ENCODE assay signal across 1 fruit fly cellular context in the genomic region with DNA sequence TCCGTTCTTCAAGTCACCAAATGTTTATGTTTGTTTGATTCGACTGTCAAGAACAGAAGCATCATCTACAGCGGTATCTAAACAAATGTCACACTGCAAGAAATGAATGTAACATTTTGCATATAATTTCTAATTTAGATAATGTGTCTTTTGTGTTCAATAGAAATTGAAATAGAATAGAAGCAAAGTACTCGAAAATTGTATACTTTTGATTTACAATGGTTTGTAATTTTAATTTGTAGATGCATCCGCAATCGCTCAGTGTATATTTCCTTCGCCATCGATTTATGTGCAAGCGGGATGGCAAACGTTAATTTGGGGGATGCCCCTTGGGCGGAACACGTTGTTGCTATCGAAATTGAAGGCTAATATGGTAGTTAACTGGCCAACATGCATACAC.
TF ChIP-seq lines count a peak whose summit lies in the region.

No protein-coding gene starts in this region.

TF ChIP-seq in whole organism, embryonic, 481 proteins besides CTCF, POLR2A, EP300 and RAD21 (continued from another document):
- peak; percentile 68 for TF ChIP-seq CG10959 (GFP tag; IDR thresholded peaks at IDR 0.05; lab: Robert Waterston, UW)
- peak; percentile 74 for TF ChIP-seq CG12769 (tag; optimal IDR thresholded peaks at IDR 0.05; lab: Kevin White, UChicago)
- no peak for TF ChIP-seq hkb (optimal IDR thresholded peaks at IDR 0.05; lab: Kevin White, UChicago)
- peak; percentile 77 for TF ChIP-seq hkb (GFP tag; IDR thresholded peaks at IDR 0.05; lab: Robert Waterston, UW)
- TF ChIP-seq HLH4C (GFP tag; IDR thresholded peaks at IDR 0.05; lab: Robert Waterston, UW; ENCODE audit: partially characterized antibody), result no peak
- 0 out of 2 replicates have a peak, but pooled peaks have one; percentile 34 for TF ChIP-seq CG5953 (GFP tag; IDR thresholded peaks at IDR 0.05; lab: Robert Waterston, UW)
- TF ChIP-seq Dad (GFP tag; optimal IDR thresholded peaks at IDR 0.05; lab: Kevin White, UChicago), result peak; percentile 15
- TF ChIP-seq mld (GFP tag; IDR thresholded peaks at IDR 0.05; lab: Robert Waterston, UW; ENCODE audit: partially characterized antibody), result no peak
- no peak for TF ChIP-seq MTF-1 (GFP tag; optimal IDR thresholded peaks at IDR 0.05; lab: Kevin White, UChicago; ENCODE audit: borderline replicate concordance)
- TF ChIP-seq ac (GFP tag; optimal IDR thresholded peaks at IDR 0.05; lab: Kevin White, UChicago), result no peak
- TF ChIP-seq prd (optimal IDR thresholded peaks at IDR 0.05; lab: Kevin White, UChicago), result no peak
- TF ChIP-seq prd (GFP tag; IDR thresholded peaks at IDR 0.05; lab: Robert Waterston, UW), result peak; percentile 69
- TF ChIP-seq CG6813 (GFP tag; optimal IDR thresholded peaks at IDR 0.05; lab: Kevin White, UChicago), result peak; percentile 54
- TF ChIP-seq HLH3B (GFP tag; IDR thresholded peaks at IDR 0.05; lab: Robert Waterston, UW), result peak; percentile 74
- TF ChIP-seq kni (GFP tag; optimal IDR thresholded peaks at IDR 0.05; lab: Kevin White, UChicago), result no peak
- TF ChIP-seq CG11093 (GFP tag; IDR thresholded peaks at IDR 0.05; lab: Robert Waterston, UW), result peak; percentile 47; the same call in 1 of the 3 replicates
- peak; percentile 68 for TF ChIP-seq CG18262 (tag; optimal IDR thresholded peaks at IDR 0.05; lab: Kevin White, UChicago)
- TF ChIP-seq lov (optimal IDR thresholded peaks at IDR 0.05; lab: Kevin White, UChicago), result no peak
- 0 out of 3 replicates have a peak, but pooled peaks have one; percentile 54 for TF ChIP-seq lov (GFP tag; IDR thresholded peaks at IDR 0.05; lab: Robert Waterston, UW)
- TF ChIP-seq Atf-2 (GFP tag; optimal IDR thresholded peaks at IDR 0.05; lab: Kevin White, UChicago), result peak; percentile 14
- peak; percentile 42 for TF ChIP-seq cwo (GFP tag; optimal IDR thresholded peaks at IDR 0.05; lab: Kevin White, UChicago)
- no peak for TF ChIP-seq Sry-β (GFP tag; optimal IDR thresholded peaks at IDR 0.05; lab: Kevin White, UChicago)
- peak; percentile 37 for TF ChIP-seq sqz (GFP tag; optimal IDR thresholded peaks at IDR 0.05; lab: Kevin White, UChicago)
- TF ChIP-seq insv (GFP tag; optimal IDR thresholded peaks at IDR 0.05; lab: Kevin White, UChicago), result no peak
- peak; percentile 68 for TF ChIP-seq CG7556 (GFP tag; optimal IDR thresholded peaks at IDR 0.05; lab: Kevin White, UChicago)
- TF ChIP-seq NC2α (GFP tag; optimal IDR thresholded peaks at IDR 0.05; lab: Kevin White, UChicago), result no peak
- no peak for TF ChIP-seq sc (optimal IDR thresholded peaks at IDR 0.05; lab: Kevin White, UChicago)
- TF ChIP-seq sc (GFP tag; optimal IDR thresholded peaks at IDR 0.05; lab: Kevin White, UChicago), result peak; percentile 13
- peak; percentile 47; the same call in 1 of the 2 replicates for TF ChIP-seq stc (GFP tag; IDR thresholded peaks at IDR 0.05; lab: Robert Waterston, UW)
- peak; percentile 67 for TF ChIP-seq az2 (GFP tag; optimal IDR thresholded peaks at IDR 0.05; lab: Kevin White, UChicago)
- TF ChIP-seq CG31365 (tag; optimal IDR thresholded peaks at IDR 0.05; lab: Kevin White, UChicago), result no peak
- peak; percentile 41 for TF ChIP-seq ERR (GFP tag; optimal IDR thresholded peaks at IDR 0.05; lab: Kevin White, UChicago)
- peak; percentile 42; the same call in 1 of the 2 replicates for TF ChIP-seq E2f2 (GFP tag; IDR thresholded peaks at IDR 0.05; lab: Robert Waterston, UW)
- no peak for TF ChIP-seq jigr1 (GFP tag; IDR thresholded peaks at IDR 0.05; lab: Robert Waterston, UW)
- peak; percentile 71 for TF ChIP-seq CG17328 (GFP tag; IDR thresholded peaks at IDR 0.05; lab: Robert Waterston, UW)
- no peak for TF ChIP-seq CG1832 (GFP tag; optimal IDR thresholded peaks at IDR 0.05; lab: Kevin White, UChicago)
- peak; percentile 3 for TF ChIP-seq jing (GFP tag; optimal IDR thresholded peaks at IDR 0.05; lab: Kevin White, UChicago)
- TF ChIP-seq CG14710 (tag; optimal IDR thresholded peaks at IDR 0.05; lab: Kevin White, UChicago), result peak; percentile 48
- peak; percentile 39 for TF ChIP-seq Six4 (GFP tag; optimal IDR thresholded peaks at IDR 0.05; lab: Kevin White, UChicago)
- TF ChIP-seq CG4282 (GFP tag; optimal IDR thresholded peaks at IDR 0.05; lab: Kevin White, UChicago), result no peak
- no peak for TF ChIP-seq gfzf (GFP tag; optimal IDR thresholded peaks at IDR 0.05; lab: Kevin White, UChicago)
- TF ChIP-seq pum (GFP tag; optimal IDR thresholded peaks at IDR 0.05; lab: Kevin White, UChicago), result peak; percentile 58
- peak; percentile 46 for TF ChIP-seq CG15601 (tag; optimal IDR thresholded peaks at IDR 0.05; lab: Kevin White, UChicago)
- no peak for TF ChIP-seq pita (GFP tag; optimal IDR thresholded peaks at IDR 0.05; lab: Kevin White, UChicago)
- TF ChIP-seq zen (tag; optimal IDR thresholded peaks at IDR 0.05; lab: Kevin White, UChicago), result peak; percentile 26
- TF ChIP-seq Sin3A (optimal IDR thresholded peaks at IDR 0.05; lab: Kevin White, UChicago), result no peak
- peak; percentile 54 for TF ChIP-seq Hmr (GFP tag; optimal IDR thresholded peaks at IDR 0.05; lab: Kevin White, UChicago)
- TF ChIP-seq CG2889 (GFP tag; IDR thresholded peaks at IDR 0.05; lab: Robert Waterston, UW), result no peak
- peak; percentile 78 for TF ChIP-seq unpg (GFP tag; optimal IDR thresholded peaks at IDR 0.05; lab: Kevin White, UChicago)
- TF ChIP-seq HLHmδ (GFP tag; optimal IDR thresholded peaks at IDR 0.05; lab: Kevin White, UChicago), result no peak
- 0 out of 3 replicates have a peak, but pooled peaks have one; percentile 45 for TF ChIP-seq Dbx (GFP tag; IDR thresholded peaks at IDR 0.05; lab: Robert Waterston, UW)
- peak; percentile 8 for TF ChIP-seq tio (GFP tag; optimal IDR thresholded peaks at IDR 0.05; lab: Kevin White, UChicago)
- peak; percentile 48 for TF ChIP-seq CG12659 (GFP tag; optimal IDR thresholded peaks at IDR 0.05; lab: Kevin White, UChicago)
- TF ChIP-seq CrebB (tag; optimal IDR thresholded peaks at IDR 0.05; lab: Kevin White, UChicago), result peak; percentile 32
- TF ChIP-seq Mrtf (GFP tag; IDR thresholded peaks at IDR 0.05; lab: Robert Waterston, UW), result peak; percentile 56; the same call in 1 of the 3 replicates
- peak; percentile 77 for TF ChIP-seq sob (GFP tag; IDR thresholded peaks at IDR 0.05; lab: Robert Waterston, UW)
- 0 out of 2 replicates have a peak, but pooled peaks have one; percentile 7 for TF ChIP-seq CG17612 (GFP tag; IDR thresholded peaks at IDR 0.05; lab: Robert Waterston, UW)
- TF ChIP-seq Stat92E (GFP tag; optimal IDR thresholded peaks at IDR 0.05; lab: Kevin White, UChicago), result no peak
- TF ChIP-seq CG5180 (GFP tag; optimal IDR thresholded peaks at IDR 0.05; lab: Kevin White, UChicago), result peak; percentile 10
- TF ChIP-seq CG7839 (tag; optimal IDR thresholded peaks at IDR 0.05; lab: Kevin White, UChicago), result peak; percentile 77
- peak; percentile 73 for TF ChIP-seq CG17359 (tag; optimal IDR thresholded peaks at IDR 0.05; lab: Kevin White, UChicago)
- no peak for TF ChIP-seq chinmo (GFP tag; IDR thresholded peaks at IDR 0.05; lab: Robert Waterston, UW; ENCODE audit: partially characterized antibody)
- peak; percentile 24 for TF ChIP-seq Ets65A (GFP tag; lab: Kevin White, UChicago)
- no peak for TF ChIP-seq grn (GFP tag; optimal IDR thresholded peaks at IDR 0.05; lab: Kevin White, UChicago)
- peak; percentile 70 for TF ChIP-seq tap (tag; optimal IDR thresholded peaks at IDR 0.05; lab: Kevin White, UChicago)
- TF ChIP-seq ash1 (GFP tag; optimal IDR thresholded peaks at IDR 0.05; lab: Kevin White, UChicago), result no peak
- peak; percentile 24 for TF ChIP-seq gsb-n (tag; optimal IDR thresholded peaks at IDR 0.05; lab: Kevin White, UChicago)
- TF ChIP-seq CG1647 (GFP tag; optimal IDR thresholded peaks at IDR 0.05; lab: Kevin White, UChicago), result no peak
- peak; percentile 79 for TF ChIP-seq CG2678 (tag; optimal IDR thresholded peaks at IDR 0.05; lab: Kevin White, UChicago)
- TF ChIP-seq CG13624 (GFP tag; optimal IDR thresholded peaks at IDR 0.05; lab: Kevin White, UChicago), result peak; percentile 16
- TF ChIP-seq Bdp1 (GFP tag; optimal IDR thresholded peaks at IDR 0.05; lab: Kevin White, UChicago), result no peak
- peak; percentile 61 for TF ChIP-seq Fer3 (tag; optimal IDR thresholded peaks at IDR 0.05; lab: Kevin White, UChicago)
- TF ChIP-seq Adf1 (GFP tag; IDR thresholded peaks at IDR 0.05; lab: Robert Waterston, UW), result no peak
- peak; percentile 50 for TF ChIP-seq CG12744 (GFP tag; optimal IDR thresholded peaks at IDR 0.05; lab: Kevin White, UChicago)
- no peak for TF ChIP-seq CG3163 (GFP tag; optimal IDR thresholded peaks at IDR 0.05; lab: Kevin White, UChicago)
- TF ChIP-seq CG1792 (GFP tag; optimal IDR thresholded peaks at IDR 0.05; lab: Kevin White, UChicago), result no peak
- peak; percentile 38 for TF ChIP-seq bcd (GFP tag; optimal IDR thresholded peaks at IDR 0.05; lab: Kevin White, UChicago)
- TF ChIP-seq CG6175 (GFP tag; IDR thresholded peaks at IDR 0.05; lab: Robert Waterston, UW), result 0 out of 3 replicates have a peak, but pooled peaks have one; percentile 6
- TF ChIP-seq Abd-B (GFP tag; optimal IDR thresholded peaks at IDR 0.05; lab: Kevin White, UChicago), result peak; percentile 39
- peak; percentile 61 for TF ChIP-seq CG13296 (GFP tag; optimal IDR thresholded peaks at IDR 0.05; lab: Kevin White, UChicago)
- TF ChIP-seq CG2875 (GFP tag; optimal IDR thresholded peaks at IDR 0.05; lab: Kevin White, UChicago), result peak; percentile 18
- peak; percentile 9 for TF ChIP-seq CG7786 (GFP tag; optimal IDR thresholded peaks at IDR 0.05; lab: Kevin White, UChicago)
- peak; percentile 46; the same call in 1 of the 2 replicates for TF ChIP-seq CG32767 (GFP tag; IDR thresholded peaks at IDR 0.05; lab: Robert Waterston, UW)
TF ChIP-seq in whole organism, embryonic: peak in this region for 274.
